Fruit fly (Drosophila melanogaster): ENCODE measurements around the gene dpr17.
A peak's percentile ranks its signal among the peaks of the same experiment; 100 is the strongest.

dm6 chr3R:12121161-12121560 lies 26.5 kb downstream of the dpr17 start:
- TF ChIP-seq CG5204 (GFP tag; optimal IDR thresholded peaks at IDR 0.05) (peak; percentile 57), CG1620 (GFP tag; optimal IDR thresholded peaks at IDR 0.05) (peak; percentile 49), CG12768 (GFP tag; optimal IDR thresholded peaks at IDR 0.05) (no peak), cic (GFP tag; optimal IDR thresholded peaks at IDR 0.05) (no peak), CG14711 (tag; optimal IDR thresholded peaks at IDR 0.05) (no peak), CG11617 (GFP tag; optimal IDR thresholded peaks at IDR 0.05) (peak; percentile 12), CG7045 (GFP tag; optimal IDR thresholded peaks at IDR 0.05) (peak; percentile 77), CG7101 (tag; optimal IDR thresholded peaks at IDR 0.05) (peak; percentile 51)
